Fruit fly (Drosophila melanogaster): ENCODE results near the gene eg.
A peak's percentile ranks its signal among the peaks of the same experiment; 100 is the strongest.

The eg gene

DNA sequence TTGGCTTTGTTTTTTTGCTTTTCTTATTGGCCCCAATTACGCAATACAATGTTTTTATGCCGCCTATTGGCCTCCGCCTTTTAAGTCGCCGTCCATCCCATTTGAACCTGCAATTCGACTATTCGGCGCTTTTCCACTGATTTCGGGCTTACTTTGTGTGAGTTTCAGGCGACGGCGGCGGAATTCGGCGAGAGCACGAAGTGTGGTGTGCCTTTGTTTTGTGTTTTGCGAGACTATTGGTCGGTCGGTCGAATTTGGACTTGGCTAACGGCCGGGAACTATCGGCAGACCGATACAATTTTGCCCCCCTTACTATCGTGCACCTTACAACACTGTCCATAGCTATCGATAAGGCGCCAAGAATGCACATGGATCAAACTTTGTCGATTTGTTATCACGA, 32.6 kb downstream of the eg start, which contains the start of gene P5CDh1 (continued):
- TF ChIP-seq grn (GFP tag; optimal IDR thresholded peaks at IDR 0.05) = no peak
- peak; percentile 1 for TF ChIP-seq Dip3 (GFP tag; optimal IDR thresholded peaks at IDR 0.05)
- peak; percentile 2 for TF ChIP-seq CG17359 (tag; optimal IDR thresholded peaks at IDR 0.05)
- TF ChIP-seq Nf-YA (GFP tag; IDR thresholded peaks at IDR 0.05) = no peak
- no peak for TF ChIP-seq CG18764 (GFP tag; optimal IDR thresholded peaks at IDR 0.05)
- peak; percentile 8 for TF ChIP-seq PHDP (tag; optimal IDR thresholded peaks at IDR 0.05)
- no peak for TF ChIP-seq otp (GFP tag; IDR thresholded peaks at IDR 0.05)
- no peak for TF ChIP-seq Dek (tag; optimal IDR thresholded peaks at IDR 0.05)
- TF ChIP-seq GATAe (GFP tag; conservative IDR thresholded peaks at IDR 0.05) = no peak
- TF ChIP-seq pita (GFP tag; optimal IDR thresholded peaks at IDR 0.05) = no peak
- TF ChIP-seq CG12299 (tag; optimal IDR thresholded peaks at IDR 0.05) = peak; percentile 52
- no peak for TF ChIP-seq nau (GFP tag; optimal IDR thresholded peaks at IDR 0.05)
- TF ChIP-seq ro (GFP tag; IDR thresholded peaks at IDR 0.05) = no peak
- peak; percentile 7 for TF ChIP-seq CG10654 (GFP tag; optimal IDR thresholded peaks at IDR 0.05)
- 0 out of 2 replicates have a peak, but pooled peaks have one; percentile 26 for TF ChIP-seq onecut (GFP tag; IDR thresholded peaks at IDR 0.05)
- TF ChIP-seq lola (GFP tag; optimal IDR thresholded peaks at IDR 0.05) = no peak
- TF ChIP-seq tll (GFP tag; optimal IDR thresholded peaks at IDR 0.05) = no peak
- no peak for TF ChIP-seq bowl (GFP tag; IDR thresholded peaks at IDR 0.05)
- TF ChIP-seq Sry-β (GFP tag; optimal IDR thresholded peaks at IDR 0.05) = no peak
- TF ChIP-seq bcd (GFP tag; optimal IDR thresholded peaks at IDR 0.05) = peak; percentile 1
- TF ChIP-seq CG8478 (optimal IDR thresholded peaks at IDR 0.05) = no peak
- no peak for TF ChIP-seq Tbp (GFP tag; optimal IDR thresholded peaks at IDR 0.05)
- no peak for TF ChIP-seq CG16863 (GFP tag; optimal IDR thresholded peaks at IDR 0.05)
- TF ChIP-seq ewg (GFP tag; optimal IDR thresholded peaks at IDR 0.05) = peak; percentile 23
- TF ChIP-seq CG8290 (GFP tag; optimal IDR thresholded peaks at IDR 0.05) = no peak
- TF ChIP-seq CG8290 (tag; optimal IDR thresholded peaks at IDR 0.05) = peak in 1 of 2 experiments; percentile 83
- no peak for TF ChIP-seq eyg (GFP tag; optimal IDR thresholded peaks at IDR 0.05)
- TF ChIP-seq CG4328 (GFP tag; optimal IDR thresholded peaks at IDR 0.05) = no peak
- peak; percentile 82 for TF ChIP-seq knrl (GFP tag; IDR thresholded peaks at IDR 0.05; ENCODE audit: partially characterized antibody)
- peak; percentile 23 for TF ChIP-seq phol (tag; optimal IDR thresholded peaks at IDR 0.05)
- TF ChIP-seq ap (GFP tag; IDR thresholded peaks at IDR 0.05) = no peak
- TF ChIP-seq CG6765 (GFP tag; optimal IDR thresholded peaks at IDR 0.05) = peak; percentile 1
- TF ChIP-seq CG14441 (GFP tag; IDR thresholded peaks at IDR 0.05) = no peak
- TF ChIP-seq amos (GFP tag; IDR thresholded peaks at IDR 0.05; ENCODE audit: partially characterized antibody) = peak; percentile 91
- no peak for TF ChIP-seq wor (GFP tag; IDR thresholded peaks at IDR 0.05)
- peak; percentile 48; the same call in 1 of the 2 replicates for TF ChIP-seq E2f1 (GFP tag; IDR thresholded peaks at IDR 0.05)
- TF ChIP-seq gsb (GFP tag; IDR thresholded peaks at IDR 0.05) = no peak
- no peak for TF ChIP-seq CG7357 (GFP tag; IDR thresholded peaks at IDR 0.05)
- TF ChIP-seq CG15073 (GFP tag; optimal IDR thresholded peaks at IDR 0.05) = no peak
- TF ChIP-seq CG4617 (GFP tag; optimal IDR thresholded peaks at IDR 0.05; ENCODE audit: borderline replicate concordance) = no peak
- TF ChIP-seq ab (GFP tag; optimal IDR thresholded peaks at IDR 0.05) = no peak
- peak; percentile 70 for TF ChIP-seq CG1603 (tag; optimal IDR thresholded peaks at IDR 0.05)

dm6 chr3L:21842286-21842685, 33.8 kb downstream of the eg start, which contains the start of gene CG14563:
Gene CG14563 (minus strand): TSS chr3L:21842386.
- no peak for TF ChIP-seq PHDP (tag; optimal IDR thresholded peaks at IDR 0.05)
- peak; percentile 14 for TF ChIP-seq Med (GFP tag)

Measured in whole organism, embryonic.